Fruit fly (Drosophila melanogaster): ENCODE data around the gene CG6310.

The CG6310 gene

DNA sequence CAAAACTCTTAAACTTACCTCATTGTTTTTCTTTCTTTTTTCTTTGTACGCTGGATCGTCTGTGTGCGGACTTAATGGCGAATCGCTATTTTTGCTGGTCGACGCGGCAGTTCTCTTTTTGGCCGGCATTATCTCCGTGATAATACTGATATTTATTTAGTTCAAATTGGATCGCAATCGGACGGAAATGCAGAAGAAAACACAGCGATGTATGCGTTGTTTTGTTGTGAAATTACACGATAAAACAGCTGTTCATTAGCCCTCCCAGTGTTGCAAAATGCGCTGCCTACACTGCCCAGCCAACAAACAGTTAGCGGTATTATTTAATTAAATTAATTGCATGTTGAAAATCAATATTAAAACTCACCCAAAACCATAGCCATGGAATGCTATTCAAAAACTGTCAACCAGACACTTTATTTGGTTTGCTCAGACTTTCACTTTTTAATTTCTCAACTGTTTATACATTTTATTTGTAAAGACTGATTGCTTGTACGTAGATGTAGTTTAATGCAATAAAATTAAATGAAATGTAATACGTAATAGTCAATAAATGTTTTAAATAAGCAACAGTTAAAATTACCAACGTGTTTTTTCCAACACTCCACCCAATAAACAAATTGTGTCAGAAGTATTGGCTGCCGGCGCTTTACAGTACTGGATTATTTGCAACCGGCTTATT is 28.5 kb upstream of the CG6310 start, which contains the start of the genes Irbp18 and APP-BP1:
Gene Irbp18, minus strand, starts transcription at position 205 of the 682 bp plus-strand sequence.
Gene APP-BP1, plus strand, starts transcription at position 431 of the 682 bp plus-strand sequence.
- peak; percentile 66 for TF ChIP-seq ssp (GFP tag; IDR thresholded peaks at IDR 0.05)
- TF ChIP-seq CG4707 (GFP tag; optimal IDR thresholded peaks at IDR 0.05), result peak; percentile 63
- peak; percentile 85 for TF ChIP-seq CG12299 (tag; optimal IDR thresholded peaks at IDR 0.05)
- peak; percentile 90 for TF ChIP-seq shn (GFP tag; optimal IDR thresholded peaks at IDR 0.05)
- TF ChIP-seq p53 (GFP tag; optimal IDR thresholded peaks at IDR 0.05), result peak; percentile 87
- TF ChIP-seq cato (GFP tag; optimal IDR thresholded peaks at IDR 0.05; ENCODE audit: borderline replicate concordance), result peak; percentile 91
- no peak for TF ChIP-seq tna (GFP tag; IDR thresholded peaks at IDR 0.05; ENCODE audit: partially characterized antibody)
- peak; percentile 53 for TF ChIP-seq pzg (GFP tag; optimal IDR thresholded peaks at IDR 0.05)
- TF ChIP-seq hth (optimal IDR thresholded peaks at IDR 0.05), result no peak
- peak; percentile 90 for TF ChIP-seq CG12236 (GFP tag; optimal IDR thresholded peaks at IDR 0.05)
- TF ChIP-seq Eip74EF (GFP tag; optimal IDR thresholded peaks at IDR 0.05), result peak in 1 of 2 experiments; percentile 84
- peak; percentile 93 for TF ChIP-seq CG2712 (tag; optimal IDR thresholded peaks at IDR 0.05)
- peak; percentile 93 for TF ChIP-seq da (GFP tag; optimal IDR thresholded peaks at IDR 0.05)
- TF ChIP-seq Awh (GFP tag; IDR thresholded peaks at IDR 0.05), result peak; percentile 73; the same call in 1 of the 2 replicates
- TF ChIP-seq Poxn (GFP tag; IDR thresholded peaks at IDR 0.05), result peak; percentile 50
- peak; percentile 93 for TF ChIP-seq CG4617 (GFP tag; optimal IDR thresholded peaks at IDR 0.05; ENCODE audit: borderline replicate concordance)
- peak; percentile 90 for TF ChIP-seq Blimp-1 (GFP tag; optimal IDR thresholded peaks at IDR 0.05)
- TF ChIP-seq al (GFP tag; IDR thresholded peaks at IDR 0.05), result peak; percentile 89
- peak; percentile 88 for TF ChIP-seq CG6683 (GFP tag; optimal IDR thresholded peaks at IDR 0.05)
- peak; percentile 50 for TF ChIP-seq hkb (optimal IDR thresholded peaks at IDR 0.05)
- peak; percentile 88 for TF ChIP-seq hkb (GFP tag; IDR thresholded peaks at IDR 0.05)
- no peak; the same call in 1 of the 2 replicates for TF ChIP-seq ro (GFP tag; IDR thresholded peaks at IDR 0.05)
- peak; percentile 47; the same call in 1 of the 2 replicates for TF ChIP-seq Lim3 (GFP tag; IDR thresholded peaks at IDR 0.05)
- peak; percentile 91 for TF ChIP-seq fd3F (GFP tag; optimal IDR thresholded peaks at IDR 0.05)
- peak; percentile 97 for TF ChIP-seq CG17361 (GFP tag; IDR thresholded peaks at IDR 0.05)
- peak; percentile 90 for TF ChIP-seq E2f1 (GFP tag; IDR thresholded peaks at IDR 0.05)
- TF ChIP-seq seq (GFP tag; IDR thresholded peaks at IDR 0.05), result peak; percentile 87
- peak; percentile 66; the same call in 2 of the 3 replicates for TF ChIP-seq CG7357 (GFP tag; IDR thresholded peaks at IDR 0.05)
- peak; percentile 84 for TF ChIP-seq tap (tag; optimal IDR thresholded peaks at IDR 0.05)
- TF ChIP-seq inv (GFP tag; IDR thresholded peaks at IDR 0.05; ENCODE audit: partially characterized antibody), result no peak
- peak; percentile 94 for TF ChIP-seq CG1602 (GFP tag; optimal IDR thresholded peaks at IDR 0.05)
- peak; percentile 91 for TF ChIP-seq Drgx (GFP tag; IDR thresholded peaks at IDR 0.05)
- TF ChIP-seq ems (GFP tag; optimal IDR thresholded peaks at IDR 0.05), result peak; percentile 96
- TF ChIP-seq CG14710 (tag; optimal IDR thresholded peaks at IDR 0.05), result peak; percentile 94
- peak; percentile 25 for TF ChIP-seq CG9797 (GFP tag; optimal IDR thresholded peaks at IDR 0.05)
- TF ChIP-seq gro (GFP tag; optimal IDR thresholded peaks at IDR 0.05), result peak; percentile 96
- peak; percentile 84 for TF ChIP-seq Vsx1 (GFP tag; optimal IDR thresholded peaks at IDR 0.05)
- TF ChIP-seq CG11247 (GFP tag; IDR thresholded peaks at IDR 0.05), result peak; percentile 88
- no peak for TF ChIP-seq Dfd (GFP tag; optimal IDR thresholded peaks at IDR 0.05)
- TF ChIP-seq CG6654 (GFP tag; optimal IDR thresholded peaks at IDR 0.05), result peak; percentile 76
- peak; percentile 87 for TF ChIP-seq nerfin-1 (tag; optimal IDR thresholded peaks at IDR 0.05)
- peak; percentile 91 for TF ChIP-seq grau (tag; optimal IDR thresholded peaks at IDR 0.05)
- TF ChIP-seq CG17568 (GFP tag; optimal IDR thresholded peaks at IDR 0.05), result peak; percentile 87
- TF ChIP-seq kah (GFP tag; optimal IDR thresholded peaks at IDR 0.05), result peak; percentile 68
- TF ChIP-seq Fer3 (tag; optimal IDR thresholded peaks at IDR 0.05), result peak; percentile 90
- peak; percentile 83 for TF ChIP-seq en (GFP tag; optimal IDR thresholded peaks at IDR 0.05)
- TF ChIP-seq CG11398 (GFP tag; optimal IDR thresholded peaks at IDR 0.05), result peak; percentile 83
- peak; percentile 59; the same call in 1 of the 2 replicates for TF ChIP-seq dimm (GFP tag; IDR thresholded peaks at IDR 0.05)
- peak; percentile 92 for TF ChIP-seq CG12769 (tag; optimal IDR thresholded peaks at IDR 0.05)
